Worm (Caenorhabditis elegans): Measurements from ENCODE around the gene H40L08.1.
A peak's percentile ranks its signal among the peaks of the same experiment; 100 is the strongest.

The H40L08.1 gene

DNA sequence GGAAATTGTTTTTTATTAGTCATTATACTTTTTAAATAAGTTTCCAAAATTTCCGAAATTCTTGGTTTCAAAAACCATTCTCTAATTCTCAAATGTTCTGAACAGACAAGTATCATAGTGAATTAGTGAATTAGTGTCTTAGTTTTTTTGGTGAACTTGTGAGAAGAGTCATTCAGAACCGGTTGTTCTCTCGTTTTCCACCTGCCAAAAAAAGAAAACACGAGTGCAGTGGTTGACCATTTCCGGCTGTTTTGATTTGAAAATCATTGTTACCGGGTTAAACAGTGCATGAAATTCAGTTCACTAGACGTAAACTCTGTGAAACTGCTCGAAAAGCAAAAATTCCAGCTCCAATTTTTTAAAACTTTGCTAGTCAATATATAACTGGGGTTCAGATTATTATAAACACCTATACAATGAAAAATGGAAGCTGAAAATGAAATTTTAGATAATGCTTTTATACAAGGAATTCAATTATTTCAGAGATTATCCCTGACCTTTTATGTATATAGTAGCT is 44.1 kb downstream of the H40L08.1 start:
- no peak for TF ChIP-seq nhr-25 (tag; optimal IDR thresholded peaks at IDR 0.05)
- TF ChIP-seq nhr-11 (tag; optimal IDR thresholded peaks at IDR 0.05), result no peak
- TF ChIP-seq nhr-76 (tag; optimal IDR thresholded peaks at IDR 0.05), result no peak
- no peak for TF ChIP-seq nhr-43 (tag; optimal IDR thresholded peaks at IDR 0.05; ENCODE audit: poor library complexity, severe bottlenecking)
- TF ChIP-seq lin-39 (tag; optimal IDR thresholded peaks at IDR 0.05), result no peak
- no peak for TF ChIP-seq eor-1 (tag; optimal IDR thresholded peaks at IDR 0.05)

DNA sequence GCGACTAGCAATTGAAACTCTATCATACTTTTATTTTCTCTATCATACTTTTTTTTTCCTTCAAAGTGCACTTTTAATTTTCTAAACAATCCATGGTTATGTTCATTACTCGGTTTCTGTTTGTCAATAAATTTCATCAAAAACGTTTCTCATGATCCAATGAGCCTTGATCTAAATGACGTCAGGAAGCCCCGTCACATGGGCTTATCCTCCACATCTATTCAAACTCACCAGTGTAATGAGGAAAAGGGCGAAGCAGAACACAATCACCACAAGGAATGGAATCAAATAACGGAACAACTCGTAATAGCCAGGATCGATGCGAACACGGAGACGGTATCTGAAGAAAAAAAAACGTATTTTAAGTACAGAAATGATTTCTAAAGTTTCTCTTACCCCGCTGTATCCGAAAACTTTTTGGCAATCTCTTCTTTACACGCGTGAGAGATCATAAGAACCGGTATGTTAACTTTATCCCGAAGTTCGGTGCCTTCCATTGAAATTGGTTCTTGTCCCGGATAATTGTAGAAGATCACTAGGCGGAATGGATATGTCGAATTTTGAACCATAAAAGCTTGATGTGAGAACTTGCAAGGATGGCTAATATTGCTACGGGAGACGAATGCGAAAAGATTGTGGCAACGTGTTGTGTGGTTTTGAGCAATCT is 44.7 kb downstream of the H40L08.1 start:
- TF ChIP-seq egl-27 (tag; optimal IDR thresholded peaks at IDR 0.05) (no peak), ama-1 (optimal IDR thresholded peaks at IDR 0.05) (peak; percentile 62)

DNA sequence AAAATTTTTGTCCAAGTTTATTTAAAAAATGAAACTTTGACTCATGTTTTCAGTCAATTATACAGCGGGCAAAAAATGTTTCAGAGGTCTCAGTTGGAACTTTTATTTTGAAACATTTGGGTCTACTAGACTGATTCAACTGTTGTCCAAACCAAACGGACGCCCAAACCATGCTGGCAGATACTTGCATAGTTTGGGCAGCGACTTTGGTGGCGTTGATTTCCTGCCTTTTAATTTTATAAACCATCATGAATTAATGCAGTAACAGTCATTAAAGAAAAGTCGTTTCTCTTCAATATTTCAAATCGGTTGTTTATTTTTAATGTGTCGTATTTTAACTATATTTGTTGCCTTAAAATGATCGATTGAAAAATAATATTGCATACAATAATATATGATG is 47.6 kb downstream of the H40L08.1 start:
- TF ChIP-seq lin-39 (tag; optimal IDR thresholded peaks at IDR 0.05) (no peak), ceh-16 (tag; optimal IDR thresholded peaks at IDR 0.05) (no peak), ama-1 (optimal IDR thresholded peaks at IDR 0.05) (peak; percentile 18), ZK546.5 (tag; optimal IDR thresholded peaks at IDR 0.05) (no peak), ceh-9 (tag; optimal IDR thresholded peaks at IDR 0.05) (no peak), nhr-25 (tag; optimal IDR thresholded peaks at IDR 0.05) (no peak), elt-3 (tag; optimal IDR thresholded peaks at IDR 0.05) (no peak), nhr-11 (tag; optimal IDR thresholded peaks at IDR 0.05) (no peak), skn-1 (tag; optimal IDR thresholded peaks at IDR 0.05) (no peak), nhr-43 (tag; optimal IDR thresholded peaks at IDR 0.05; ENCODE audit: poor library complexity, severe bottlenecking) (peak; percentile 13), elt-1 (tag; optimal IDR thresholded peaks at IDR 0.05) (no peak), daf-12 (tag; optimal IDR thresholded peaks at IDR 0.05) (no peak), zag-1 (tag; optimal IDR thresholded peaks at IDR 0.05) (no peak), tbx-2 (tag; optimal IDR thresholded peaks at IDR 0.05) (no peak), pqm-1 (tag; optimal IDR thresholded peaks at IDR 0.05) (no peak), nhr-28 (tag; optimal IDR thresholded peaks at IDR 0.05) (no peak)

DNA sequence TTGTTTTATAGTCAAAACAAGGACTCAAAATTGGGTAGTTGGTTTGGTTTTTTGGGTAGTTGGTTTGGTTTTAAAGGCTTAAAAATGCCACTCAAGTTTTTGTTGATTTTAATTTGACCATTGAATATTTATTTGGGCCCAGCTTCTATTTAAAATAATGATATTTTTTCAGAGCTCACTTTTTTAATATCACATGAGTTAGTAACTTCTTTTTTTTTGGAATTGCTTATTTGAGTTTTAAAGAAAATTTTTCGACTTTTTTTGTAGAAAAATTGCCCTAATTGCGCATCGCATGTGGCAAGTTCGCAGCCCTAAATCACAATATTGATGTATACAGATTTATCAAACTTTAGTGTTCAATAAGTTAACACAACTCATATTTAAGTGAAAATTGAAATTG is 48.1 kb downstream of the H40L08.1 start:
- TF ChIP-seq elt-3 (tag; optimal IDR thresholded peaks at IDR 0.05), result no peak
- no peak for TF ChIP-seq nhr-43 (tag; optimal IDR thresholded peaks at IDR 0.05; ENCODE audit: poor library complexity, severe bottlenecking)
- TF ChIP-seq snpc-4 (tag; optimal IDR thresholded peaks at IDR 0.05), result no peak
- TF ChIP-seq pqm-1 (tag; optimal IDR thresholded peaks at IDR 0.05), result no peak
- TF ChIP-seq unc-62 (GFP tag; optimal IDR thresholded peaks at IDR 0.05), result no peak
- TF ChIP-seq nhr-23 (tag; optimal IDR thresholded peaks at IDR 0.05), result no peak
- no peak for TF ChIP-seq fkh-10 (GFP tag; optimal IDR thresholded peaks at IDR 0.05)
- TF ChIP-seq ceh-16 (tag; optimal IDR thresholded peaks at IDR 0.05), result no peak
- TF ChIP-seq nfya-1 (tag; optimal IDR thresholded peaks at IDR 0.05; ENCODE audit: insufficient read depth), result no peak
- TF ChIP-seq ZK546.5 (tag; optimal IDR thresholded peaks at IDR 0.05), result no peak
- no peak for TF ChIP-seq lin-39 (tag; optimal IDR thresholded peaks at IDR 0.05)

DNA sequence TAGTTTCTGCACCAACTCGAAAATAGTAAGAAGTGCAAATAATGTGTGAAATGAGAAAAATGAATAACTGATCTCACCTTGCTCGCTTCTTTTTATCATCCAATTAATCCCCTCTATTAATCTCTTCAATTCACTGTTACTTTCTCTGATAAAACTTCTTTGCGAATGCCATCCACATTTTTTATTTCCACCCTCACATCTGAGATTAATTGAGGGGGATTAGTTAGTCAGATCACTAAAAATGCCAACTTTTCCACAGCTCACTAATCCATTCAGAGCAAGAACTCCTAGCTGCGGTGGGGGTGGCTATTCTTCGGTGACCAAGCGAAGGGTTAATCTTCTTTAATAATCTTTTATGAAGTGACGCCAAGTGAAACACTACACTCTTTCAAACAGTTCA is 49.1 kb downstream of the H40L08.1 start, which contains the start of gene dsc-1:
Gene dsc-1, minus strand, starts transcription at position 46 of the 400 bp plus-strand sequence.
- TF ChIP-seq unc-62 (GFP tag; optimal IDR thresholded peaks at IDR 0.05) (no peak), ztf-11 (tag; optimal IDR thresholded peaks at IDR 0.05) (no peak), lsy-12 (tag; optimal IDR thresholded peaks at IDR 0.05) (no peak), nhr-77 (tag; optimal IDR thresholded peaks at IDR 0.05) (no peak), lin-39 (tag; optimal IDR thresholded peaks at IDR 0.05) (no peak), nhr-25 (tag; optimal IDR thresholded peaks at IDR 0.05) (no peak), ceh-9 (tag; optimal IDR thresholded peaks at IDR 0.05) (no peak), elt-1 (tag; optimal IDR thresholded peaks at IDR 0.05) (no peak), nfya-1 (tag; optimal IDR thresholded peaks at IDR 0.05; ENCODE audit: insufficient read depth) (no peak), daf-12 (tag; optimal IDR thresholded peaks at IDR 0.05) (no peak), nhr-67 (tag; optimal IDR thresholded peaks at IDR 0.05) (no peak), ceh-16 (tag; optimal IDR thresholded peaks at IDR 0.05) (no peak), R02D3.7 (tag; optimal IDR thresholded peaks at IDR 0.05) (no peak)

All from whole organism, L3 larva.